Worm (Caenorhabditis elegans): Measurements from ENCODE around the gene F54C9.9.

DNA sequence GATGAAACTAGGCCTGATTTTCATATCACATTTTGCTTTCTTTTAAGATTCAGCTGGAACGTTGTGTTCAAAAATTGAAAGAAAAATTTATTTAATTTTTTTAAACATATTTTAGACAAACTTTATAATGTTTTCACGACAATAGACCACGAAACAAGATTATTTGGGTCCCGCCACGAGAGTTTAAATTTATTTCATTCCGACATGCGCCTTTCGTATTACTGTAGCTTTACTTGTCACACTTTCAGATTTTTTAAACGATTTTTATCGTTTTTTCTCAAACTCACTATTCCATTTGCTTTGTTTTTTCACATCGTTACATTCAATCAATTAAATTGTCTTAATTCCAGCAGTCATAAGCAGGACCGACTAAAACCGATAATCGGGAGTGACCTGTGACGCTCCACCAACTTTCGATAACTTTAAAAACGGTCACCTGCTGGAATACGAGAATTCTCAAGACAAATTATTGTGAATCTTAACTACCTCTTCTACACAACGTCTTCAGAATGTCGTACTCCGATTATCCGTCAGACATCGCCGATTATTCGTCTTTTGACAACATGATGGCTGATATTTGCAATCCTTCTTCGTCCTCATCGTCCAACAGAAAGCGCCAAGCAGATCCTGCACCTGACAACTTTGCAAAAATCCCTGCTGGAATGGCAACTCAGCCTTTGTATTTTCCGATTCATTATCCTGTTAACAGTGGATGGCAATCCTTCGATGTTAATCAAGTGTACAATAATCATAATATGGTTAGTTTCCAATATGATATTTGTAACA, 16.2 kb downstream of the F54C9.9 start, which contains the start of gene aptf-3:
- TF ChIP-seq zag-1 (tag; optimal IDR thresholded peaks at IDR 0.05) (no peak), nhr-12 (tag; optimal IDR thresholded peaks at IDR 0.05) (no peak), unc-62 (GFP tag; optimal IDR thresholded peaks at IDR 0.05) (no peak), efl-3 (GFP tag; optimal IDR thresholded peaks at IDR 0.05) (no peak)

All from whole organism, L1 larva.